Worm (Caenorhabditis elegans): ENCODE measurements around the gene tsp-20.

The tsp-20 gene

DNA sequence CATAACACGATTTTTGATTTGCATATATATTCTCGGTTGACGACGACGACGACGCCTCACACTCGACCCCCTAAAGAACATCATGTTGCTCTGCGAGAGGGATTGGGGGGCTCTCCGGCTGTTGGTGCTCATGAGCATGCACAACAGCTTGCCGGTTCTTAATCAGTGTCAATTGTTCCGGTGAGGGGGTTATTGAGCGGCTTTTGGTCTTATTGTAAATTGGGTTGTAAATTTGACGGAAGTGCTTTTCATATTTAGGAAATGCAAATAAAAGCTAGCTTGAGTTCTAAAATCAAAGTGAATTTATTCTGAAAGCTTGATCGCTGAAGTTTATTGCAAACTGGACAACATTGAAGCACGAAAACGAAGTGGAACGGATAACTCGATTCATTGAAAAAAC is 4.1 kb upstream of the tsp-20 start:
- TF ChIP-seq hnd-1 (tag; optimal IDR thresholded peaks at IDR 0.05) (no peak), sea-1 (GFP tag; conservative IDR thresholded peaks at IDR 0.05) (no peak), F13C5.2 (tag; optimal IDR thresholded peaks at IDR 0.05) (no peak), tbx-11 (GFP tag; IDR thresholded peaks at IDR 0.05) (no peak), hmg-4 (GFP tag; optimal IDR thresholded peaks at IDR 0.05) (no peak), flt-1 (GFP tag; IDR thresholded peaks at IDR 0.05) (no peak), tra-4 (tag; optimal IDR thresholded peaks at IDR 0.05) (no peak), tbx-37 (GFP tag; conservative IDR thresholded peaks at IDR 0.05) (no peak), hmbx-1 (tag; optimal IDR thresholded peaks at IDR 0.05) (no peak), ceh-13 (GFP tag; optimal IDR thresholded peaks at IDR 0.05) (no peak), ama-1 (optimal IDR thresholded peaks at IDR 0.05) (no peak)

DNA sequence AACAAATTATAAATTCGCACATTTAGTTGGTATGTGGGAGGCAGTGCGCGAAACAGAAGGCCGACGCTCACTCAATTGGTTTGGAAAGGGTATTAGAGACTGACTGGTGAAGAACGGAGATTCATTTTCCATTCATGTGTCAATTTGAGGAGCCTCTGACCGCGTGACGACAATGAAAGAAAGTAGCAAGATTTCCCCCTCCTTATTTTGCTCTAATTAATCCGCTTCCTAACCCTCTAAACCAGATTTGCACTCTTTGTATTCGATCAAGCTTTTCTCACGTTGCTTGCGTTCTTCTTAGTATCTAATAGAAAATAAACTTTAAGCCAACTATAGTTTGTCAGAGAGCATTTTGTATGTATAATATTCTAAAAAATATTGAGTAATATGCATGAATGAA is 2.3 kb upstream of the tsp-20 start:
- TF ChIP-seq F13C5.2 (tag; optimal IDR thresholded peaks at IDR 0.05) (peak; percentile 3), B0310.2 (tag; optimal IDR thresholded peaks at IDR 0.05) (no peak), pes-1 (GFP tag; IDR thresholded peaks at IDR 0.05) (no peak)

- TF ChIP-seq tbx-11 (GFP tag; IDR thresholded peaks at IDR 0.05) = no peak
- no peak for TF ChIP-seq aly-1 (tag; optimal IDR thresholded peaks at IDR 0.05)
- TF ChIP-seq ama-1 (optimal IDR thresholded peaks at IDR 0.05) = no peak
- no peak for TF ChIP-seq ets-7 (tag; optimal IDR thresholded peaks at IDR 0.05)
- no peak for TF ChIP-seq F13C5.2 (tag; optimal IDR thresholded peaks at IDR 0.05)
- no peak for TF ChIP-seq flt-1 (GFP tag; IDR thresholded peaks at IDR 0.05)
- no peak for TF ChIP-seq hnd-1 (tag; optimal IDR thresholded peaks at IDR 0.05)
- TF ChIP-seq tbx-37 (GFP tag; conservative IDR thresholded peaks at IDR 0.05) = no peak
- no peak for TF ChIP-seq pes-1 (GFP tag; IDR thresholded peaks at IDR 0.05)
- no peak for TF ChIP-seq hmg-4 (GFP tag; optimal IDR thresholded peaks at IDR 0.05)
- no peak for TF ChIP-seq scrt-1 (GFP tag; IDR thresholded peaks at IDR 0.05)
- no peak for TF ChIP-seq B0310.2 (tag; optimal IDR thresholded peaks at IDR 0.05)
- no peak for TF ChIP-seq tra-4 (tag; optimal IDR thresholded peaks at IDR 0.05)
- TF ChIP-seq ceh-13 (GFP tag; optimal IDR thresholded peaks at IDR 0.05) = no peak
- no peak for TF ChIP-seq hmbx-1 (tag; optimal IDR thresholded peaks at IDR 0.05)
- no peak for TF ChIP-seq sea-1 (GFP tag; conservative IDR thresholded peaks at IDR 0.05)
- TF ChIP-seq ceh-36 (tag; optimal IDR thresholded peaks at IDR 0.05) = no peak
Measured at ce11 chrX:12034661-12035060, 824 bp upstream of the tsp-20 start.

DNA sequence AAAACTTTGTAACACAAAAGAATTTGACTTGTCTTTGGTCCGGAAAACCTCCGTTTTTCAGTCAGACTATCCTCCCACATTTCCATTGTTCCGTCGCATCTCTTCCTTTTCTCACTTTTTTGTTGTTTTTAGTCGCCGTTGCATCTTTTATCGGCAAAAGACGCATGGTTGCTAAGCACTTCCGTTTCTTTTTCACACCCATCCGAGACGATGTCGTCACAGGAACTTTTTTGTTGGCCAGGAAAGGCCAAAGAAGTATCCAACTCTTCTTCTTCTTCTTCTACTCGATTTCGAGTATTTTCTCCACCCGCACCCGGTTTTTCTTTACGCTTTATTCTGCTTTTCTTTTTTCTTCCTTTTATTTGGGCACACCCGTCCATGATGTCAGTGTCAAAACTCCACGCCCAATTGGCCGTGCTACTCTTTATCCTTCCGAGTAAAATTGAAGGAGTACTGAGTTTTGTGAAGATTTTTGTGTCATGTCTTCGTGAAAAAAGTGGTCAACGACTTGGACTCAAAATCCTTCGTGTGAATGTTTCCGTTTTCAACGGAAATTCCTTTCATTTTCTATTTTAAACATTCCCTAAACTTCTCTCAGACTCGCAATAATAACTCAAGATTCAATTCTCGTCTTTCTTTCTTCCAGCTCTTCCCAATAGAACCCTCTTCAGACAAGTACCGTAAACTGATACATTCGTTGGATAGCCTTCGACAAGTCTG is 8.6 kb downstream of the tsp-20 start, which contains the start of gene B0198.2:
B0198.2 (plus strand) TSS at position 670 of the 720 bp plus-strand sequence.
- no peak for TF ChIP-seq B0310.2 (tag; optimal IDR thresholded peaks at IDR 0.05)
- no peak for TF ChIP-seq aly-1 (tag; optimal IDR thresholded peaks at IDR 0.05)
- no peak for TF ChIP-seq hnd-1 (tag; optimal IDR thresholded peaks at IDR 0.05)
- TF ChIP-seq hmbx-1 (tag; optimal IDR thresholded peaks at IDR 0.05) = no peak
- no peak for TF ChIP-seq scrt-1 (GFP tag; IDR thresholded peaks at IDR 0.05)

- TF ChIP-seq scrt-1 (GFP tag; IDR thresholded peaks at IDR 0.05) (no peak), flt-1 (GFP tag; IDR thresholded peaks at IDR 0.05) (no peak), hnd-1 (tag; optimal IDR thresholded peaks at IDR 0.05) (no peak), hmbx-1 (tag; optimal IDR thresholded peaks at IDR 0.05) (no peak), sea-1 (GFP tag; conservative IDR thresholded peaks at IDR 0.05) (no peak), tra-4 (tag; optimal IDR thresholded peaks at IDR 0.05) (no peak), ceh-36 (tag; optimal IDR thresholded peaks at IDR 0.05) (no peak), ama-1 (optimal IDR thresholded peaks at IDR 0.05) (no peak), ets-7 (tag; optimal IDR thresholded peaks at IDR 0.05) (no peak), tbx-11 (GFP tag; IDR thresholded peaks at IDR 0.05) (no peak), tbx-37 (GFP tag; conservative IDR thresholded peaks at IDR 0.05) (no peak), aly-1 (tag; optimal IDR thresholded peaks at IDR 0.05) (no peak), hmg-4 (GFP tag; optimal IDR thresholded peaks at IDR 0.05) (no peak), pes-1 (GFP tag; IDR thresholded peaks at IDR 0.05) (no peak), F13C5.2 (tag; optimal IDR thresholded peaks at IDR 0.05) (no peak), ceh-13 (GFP tag; optimal IDR thresholded peaks at IDR 0.05) (no peak), B0310.2 (tag; optimal IDR thresholded peaks at IDR 0.05) (no peak)
Measured at ce11 chrX:12022496-12022895, 11.3 kb downstream of the tsp-20 start.

ce11 chrX:12021446-12021845 is 12.4 kb downstream of the tsp-20 start:
- TF ChIP-seq tbx-11 (GFP tag; IDR thresholded peaks at IDR 0.05) = no peak
- no peak for TF ChIP-seq aly-1 (tag; optimal IDR thresholded peaks at IDR 0.05)
- no peak for TF ChIP-seq flt-1 (GFP tag; IDR thresholded peaks at IDR 0.05)
- TF ChIP-seq ceh-36 (tag; optimal IDR thresholded peaks at IDR 0.05) = no peak
- TF ChIP-seq tra-4 (tag; optimal IDR thresholded peaks at IDR 0.05) = no peak
- TF ChIP-seq B0310.2 (tag; optimal IDR thresholded peaks at IDR 0.05) = no peak
- no peak for TF ChIP-seq ama-1 (optimal IDR thresholded peaks at IDR 0.05)
- TF ChIP-seq ets-7 (tag; optimal IDR thresholded peaks at IDR 0.05) = no peak
- no peak for TF ChIP-seq tbx-37 (GFP tag; conservative IDR thresholded peaks at IDR 0.05)
- no peak for TF ChIP-seq ceh-13 (GFP tag; optimal IDR thresholded peaks at IDR 0.05)
- no peak for TF ChIP-seq scrt-1 (GFP tag; IDR thresholded peaks at IDR 0.05)
- no peak for TF ChIP-seq hnd-1 (tag; optimal IDR thresholded peaks at IDR 0.05)
- no peak for TF ChIP-seq F13C5.2 (tag; optimal IDR thresholded peaks at IDR 0.05)
- TF ChIP-seq hmbx-1 (tag; optimal IDR thresholded peaks at IDR 0.05) = no peak

DNA sequence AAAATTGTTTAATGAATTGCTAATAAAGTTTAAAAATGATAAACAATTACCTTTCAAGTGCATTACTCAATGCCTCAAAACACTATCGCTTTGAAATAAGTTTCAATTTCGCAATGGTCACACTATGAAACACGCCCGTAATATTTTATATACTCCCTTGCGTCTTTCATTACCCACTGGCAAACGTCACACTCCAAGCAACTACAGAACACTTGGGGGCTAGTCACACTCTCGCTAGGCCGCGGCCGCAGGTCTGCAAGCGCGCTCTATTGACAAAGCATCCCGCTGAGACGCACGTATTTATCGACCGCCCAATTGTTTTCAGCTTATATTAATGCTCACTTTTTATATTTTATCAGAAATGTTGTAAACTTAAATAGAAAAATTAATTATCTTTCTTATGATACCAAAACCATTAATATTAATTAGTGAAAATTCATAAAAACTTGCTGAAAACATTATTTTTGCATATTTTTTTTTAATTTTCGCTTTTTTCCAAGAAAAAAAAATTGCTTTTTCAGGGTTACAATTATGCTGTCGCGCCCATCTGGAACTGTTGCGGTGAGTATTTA is 15.8 kb downstream of the tsp-20 start, which contains the start of the genes nmat-1 and ucr-2.1:
nmat-1 (minus strand) TSS at position 136 of the 572 bp plus-strand sequence.
ucr-2.1 (plus strand) TSS at position 522 of the 572 bp plus-strand sequence.
- TF ChIP-seq F13C5.2 (tag; optimal IDR thresholded peaks at IDR 0.05) (peak; percentile 47), sea-1 (GFP tag; conservative IDR thresholded peaks at IDR 0.05) (no peak), tbx-37 (GFP tag; conservative IDR thresholded peaks at IDR 0.05) (0 out of 2 replicates have a peak, but pooled peaks have one; percentile 8)
